Worm (Caenorhabditis elegans): ENCODE measurements around the gene fat-5.
A peak's percentile ranks its signal among the peaks of the same experiment; 100 is the strongest.

fat-5 gene

DNA sequence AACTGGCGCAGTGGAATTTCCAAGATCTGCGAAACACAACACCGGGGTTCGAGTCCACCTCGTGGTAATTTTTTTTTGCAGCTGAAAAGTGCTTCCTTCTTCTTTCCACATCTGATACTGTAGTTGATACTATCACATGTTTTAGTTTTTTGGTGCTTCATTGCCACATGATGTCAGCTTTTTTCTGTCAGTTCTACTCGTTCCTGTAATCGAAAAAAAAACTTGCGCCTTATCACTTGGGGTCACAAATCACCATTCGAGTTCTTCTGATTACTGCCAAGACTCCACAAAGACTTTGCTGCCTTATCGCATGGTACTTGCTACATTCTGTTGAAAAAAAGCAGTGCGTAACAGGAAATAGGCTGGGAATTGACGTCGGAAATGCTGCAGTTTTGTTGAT is 3.1 kb upstream of the fat-5 start (continued):
- TF ChIP-seq snpc-4 (GFP tag; optimal IDR thresholded peaks at IDR 0.05) (no peak), snpc-4 (tag; optimal IDR thresholded peaks at IDR 0.05) (peak in 2 of 4 experiments; percentile 25 to 72), lin-54 (GFP tag; optimal IDR thresholded peaks at IDR 0.05) (no peak), hmg-1.2 (GFP tag; IDR thresholded peaks at IDR 0.05) (no peak), tlf-1 (GFP tag; optimal IDR thresholded peaks at IDR 0.05) (no peak), tbp1 (GFP tag; optimal IDR thresholded peaks at IDR 0.05) (peak; percentile 40), ceh-58 (GFP tag; IDR thresholded peaks at IDR 0.05) (no peak), attf-5 (GFP tag; optimal IDR thresholded peaks at IDR 0.05) (peak; percentile 12), pha-4 (tag; optimal IDR thresholded peaks at IDR 0.05) (peak; percentile 30), sptf-2 (GFP tag; optimal IDR thresholded peaks at IDR 0.05) (no peak), nfyb-1 (GFP tag; IDR thresholded peaks at IDR 0.05) (0 out of 2 replicates have a peak, but pooled peaks have one; percentile 53), dox-1 (GFP tag; IDR thresholded peaks at IDR 0.05) (peak; percentile 56; the same call in 1 of the 2 replicates), dpl-1 (GFP tag; optimal IDR thresholded peaks at IDR 0.05) (no peak), sdz-38 (tag; optimal IDR thresholded peaks at IDR 0.05) (no peak), let-526 (GFP tag; IDR thresholded peaks at IDR 0.05) (no peak), B0019.2 (GFP tag; conservative IDR thresholded peaks at IDR 0.05) (no peak), B0035.1 (tag; optimal IDR thresholded peaks at IDR 0.05) (no peak), ceh-79 (tag; optimal IDR thresholded peaks at IDR 0.05) (no peak), egrh-3 (GFP tag; IDR thresholded peaks at IDR 0.05) (no peak)

DNA sequence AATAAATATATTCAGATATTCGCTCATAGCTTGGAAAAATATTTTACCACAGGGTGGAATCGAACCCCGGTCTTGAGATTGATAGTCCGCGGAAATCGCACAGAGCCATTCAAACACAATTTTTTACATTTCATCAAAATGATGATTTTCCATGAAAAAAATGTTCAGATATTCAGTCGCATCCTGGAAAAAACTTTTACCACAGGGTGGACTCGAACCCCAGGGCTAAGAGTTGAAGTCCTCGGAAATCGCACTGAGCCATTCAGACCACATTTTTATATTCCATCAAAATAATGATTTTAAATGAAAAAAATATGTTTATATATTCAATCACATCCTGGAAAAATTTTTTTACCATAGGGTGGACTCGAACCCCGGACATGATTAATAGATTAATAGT is 2.3 kb upstream of the fat-5 start:
- TF ChIP-seq aptf-3 (GFP tag; IDR thresholded peaks at IDR 0.05) (no peak), rpc-1 (optimal IDR thresholded peaks at IDR 0.05) (peak; percentile 13), rpc-1 (tag; optimal IDR thresholded peaks at IDR 0.05) (peak; percentile 67), egl-44 (GFP tag; IDR thresholded peaks at IDR 0.05) (no peak), mel-28 (tag; optimal IDR thresholded peaks at IDR 0.05; ENCODE audit: borderline replicate concordance) (no peak), ekl-4 (GFP tag; IDR thresholded peaks at IDR 0.05) (no peak), F57A8.1 (GFP tag; optimal IDR thresholded peaks at IDR 0.05) (no peak), nfya-1 (tag; optimal IDR thresholded peaks at IDR 0.05; ENCODE audit: borderline replicate concordance, insufficient read depth) (no peak), hlh-26 (GFP tag; conservative IDR thresholded peaks at IDR 0.05) (no peak), lin-35 (GFP tag; optimal IDR thresholded peaks at IDR 0.05) (no peak), rcor-1 (GFP tag; IDR thresholded peaks at IDR 0.05) (no peak), akir-1 (GFP tag; optimal IDR thresholded peaks at IDR 0.05) (no peak), attf-3 (GFP tag; conservative IDR thresholded peaks at IDR 0.05) (no peak), gei-17 (GFP tag; optimal IDR thresholded peaks at IDR 0.05) (no peak), C17E4.6 (GFP tag; IDR thresholded peaks at IDR 0.05) (no peak), tbp1 (GFP tag; optimal IDR thresholded peaks at IDR 0.05) (peak; percentile 72), ztf-18 (tag; optimal IDR thresholded peaks at IDR 0.05) (no peak), B0261.1 (tag; optimal IDR thresholded peaks at IDR 0.05) (peak; percentile 46), lin-26 (GFP tag; IDR thresholded peaks at IDR 0.05) (peak; percentile 57; the same call in 1 of the 2 replicates), dox-1 (GFP tag; IDR thresholded peaks at IDR 0.05) (no peak), sdz-38 (tag; optimal IDR thresholded peaks at IDR 0.05) (no peak), egl-18 (GFP tag; IDR thresholded peaks at IDR 0.05) (no peak), attf-6 (GFP tag; IDR thresholded peaks at IDR 0.05) (0 out of 2 replicates have a peak, but pooled peaks have one; percentile 38), madf-6 (GFP tag; IDR thresholded peaks at IDR 0.05) (no peak), ceh-100 (GFP tag; IDR thresholded peaks at IDR 0.05) (no peak), zfh-2 (GFP tag; conservative IDR thresholded peaks at IDR 0.05) (no peak), nhr-90 (tag; optimal IDR thresholded peaks at IDR 0.05) (no peak), ccch-3 (GFP tag; optimal IDR thresholded peaks at IDR 0.05) (no peak)
